Worm (Caenorhabditis elegans): ENCODE results near the gene T24B8.4.

T24B8.4 gene

DNA sequence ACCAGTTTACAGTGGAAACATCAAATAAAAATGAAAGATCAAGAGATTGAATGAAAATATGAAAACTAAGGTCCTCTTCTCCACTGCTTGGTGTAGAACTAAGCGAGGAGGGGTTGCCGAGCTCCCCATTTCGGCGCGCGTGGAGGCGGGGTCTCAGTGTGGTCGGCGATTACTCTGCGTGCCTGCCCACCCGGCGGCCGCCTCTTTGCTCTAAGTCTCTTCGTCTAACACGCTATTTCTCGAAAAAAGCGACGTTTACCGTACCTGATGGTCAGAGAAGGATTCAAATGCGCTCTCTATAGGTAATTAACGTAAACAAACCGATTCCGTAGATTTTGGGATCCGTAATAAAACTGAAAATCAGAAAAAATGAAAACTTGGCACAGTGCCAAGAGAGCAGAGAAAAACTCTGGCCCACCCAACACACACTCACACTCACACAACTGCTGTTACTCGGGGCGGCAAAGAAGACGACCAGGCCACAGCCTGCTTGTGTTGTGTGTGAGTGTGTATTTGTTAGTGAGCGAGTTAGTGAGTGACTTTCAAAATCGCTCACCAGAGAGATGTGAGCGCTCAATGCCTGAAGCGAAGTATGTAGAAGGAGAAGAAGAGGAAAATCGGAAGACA lies 9.0 kb downstream of the T24B8.4 start (continued):
- TF ChIP-seq pag-3 (tag; optimal IDR thresholded peaks at IDR 0.05; ENCODE audit: borderline replicate concordance, insufficient read depth) (no peak), egl-27 (tag; optimal IDR thresholded peaks at IDR 0.05) (no peak), irx-1 (tag; optimal IDR thresholded peaks at IDR 0.05) (peak; percentile 31), efl-3 (GFP tag; optimal IDR thresholded peaks at IDR 0.05) (no peak)

DNA sequence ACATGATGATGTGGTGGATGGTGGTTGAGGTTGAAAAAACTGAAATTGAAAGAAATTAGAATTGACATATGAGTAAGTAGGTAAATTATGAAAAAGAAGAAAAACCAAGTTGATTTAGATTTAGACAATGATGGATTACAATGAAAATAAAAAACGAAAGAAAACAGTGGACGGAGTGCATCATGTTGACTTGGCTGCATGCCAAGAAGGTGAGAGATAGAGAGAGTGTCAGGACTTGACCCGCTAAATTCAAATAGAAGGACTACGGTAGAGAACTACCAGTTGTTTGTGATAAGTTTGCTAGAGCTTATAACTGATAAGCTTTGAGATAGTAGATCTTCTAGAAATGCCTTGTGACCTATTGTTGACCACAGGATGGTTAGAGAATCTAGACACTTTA lies 9.5 kb downstream of the T24B8.4 start, which contains the start of gene T24B8.3:
T24B8.3 (minus strand) TSS at position 39 of the 400 bp plus-strand sequence.
- TF ChIP-seq unc-98 (GFP tag; IDR thresholded peaks at IDR 0.05) (no peak), unc-30 (tag; optimal IDR thresholded peaks at IDR 0.05) (no peak), nhr-71 (tag; optimal IDR thresholded peaks at IDR 0.05) (peak; percentile 48), ama-1 (optimal IDR thresholded peaks at IDR 0.05) (no peak), rnt-1 (tag; optimal IDR thresholded peaks at IDR 0.05) (peak; percentile 3), ets-5 (GFP tag; IDR thresholded peaks at IDR 0.05) (no peak), lin-13 (GFP tag; optimal IDR thresholded peaks at IDR 0.05) (peak; percentile 29), elt-3 (tag; optimal IDR thresholded peaks at IDR 0.05) (peak in 1 of 6 experiments; percentile 40), unc-130 (tag; optimal IDR thresholded peaks at IDR 0.05) (peak; percentile 45), egl-27 (tag; optimal IDR thresholded peaks at IDR 0.05) (no peak), nhr-90 (tag; optimal IDR thresholded peaks at IDR 0.05; ENCODE audit: poor library complexity) (peak; percentile 16), efl-1 (optimal IDR thresholded peaks at IDR 0.05) (peak in 1 of 2 experiments; percentile 33), efl-1 (GFP tag; optimal IDR thresholded peaks at IDR 0.05 in 1 of 2) (peak; percentile 43 to 95), elt-2 (tag; optimal IDR thresholded peaks at IDR 0.05) (peak; percentile 25), sptf-1 (tag; optimal IDR thresholded peaks at IDR 0.05) (no peak), nhr-20 (tag; optimal IDR thresholded peaks at IDR 0.05) (peak; percentile 48), lin-35 (GFP tag; optimal IDR thresholded peaks at IDR 0.05) (peak; percentile 12 to 58), nhr-85 (tag) (peak; percentile 83), nhr-19 (GFP tag; conservative IDR thresholded peaks at IDR 0.05) (peak; percentile 43; the same call in 1 of the 2 replicates), nhr-237 (tag; optimal IDR thresholded peaks at IDR 0.05) (no peak), mep-1 (tag; optimal IDR thresholded peaks at IDR 0.05) (peak; percentile 54), dpl-1 (GFP tag; optimal IDR thresholded peaks at IDR 0.05) (peak in 2 of 3 experiments; percentile 40 to 45), ceh-63 (GFP tag; optimal IDR thresholded peaks at IDR 0.05) (no peak), lir-3 (tag; optimal IDR thresholded peaks at IDR 0.05; ENCODE audit: poor library complexity) (peak; percentile 10), nhr-76 (tag; optimal IDR thresholded peaks at IDR 0.05) (no peak), lsy-2 (tag; optimal IDR thresholded peaks at IDR 0.05) (peak; percentile 42 to 77), ceh-90 (tag; optimal IDR thresholded peaks at IDR 0.05) (no peak), C16A3.4 (tag; optimal IDR thresholded peaks at IDR 0.05) (peak; percentile 40), lin-14 (GFP tag; optimal IDR thresholded peaks at IDR 0.05) (peak; percentile 19), blmp-1 (tag; optimal IDR thresholded peaks at IDR 0.05) (peak; percentile 49), alr-1 (tag; optimal IDR thresholded peaks at IDR 0.05; ENCODE audit: borderline replicate concordance) (no peak), sox-4 (tag; optimal IDR thresholded peaks at IDR 0.05) (no peak)

DNA sequence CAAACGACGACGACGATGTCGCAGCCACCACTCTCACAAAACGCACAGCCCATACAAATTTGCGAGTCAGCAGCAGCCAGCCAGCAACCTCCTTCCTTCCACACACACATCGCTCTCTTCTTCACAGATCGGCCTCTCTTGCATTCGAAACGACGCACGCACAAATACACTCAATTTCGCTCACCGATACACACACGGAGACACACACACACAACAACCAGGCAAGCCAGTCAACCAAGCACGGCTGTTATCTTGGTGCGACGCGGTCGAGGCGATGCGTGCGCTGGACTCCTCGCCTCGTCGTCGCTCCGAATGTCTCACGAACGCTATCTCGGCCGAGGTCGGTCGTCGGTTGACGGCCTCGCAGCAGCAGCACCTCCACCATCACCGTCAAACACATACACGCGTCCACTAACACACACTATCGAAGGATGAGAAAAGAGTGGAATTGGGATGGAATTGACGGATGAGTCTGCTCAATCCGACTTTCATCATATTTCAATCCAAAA lies 10.3 kb downstream of the T24B8.4 start:
- TF ChIP-seq lin-35 (GFP tag; optimal IDR thresholded peaks at IDR 0.05) (peak; percentile 73 to 86), hpl-2 (GFP tag; optimal IDR thresholded peaks at IDR 0.05) (no peak), sup-37 (GFP tag; optimal IDR thresholded peaks at IDR 0.05) (no peak), pag-3 (tag; optimal IDR thresholded peaks at IDR 0.05; ENCODE audit: borderline replicate concordance, insufficient read depth) (no peak), fkh-4 (tag; optimal IDR thresholded peaks at IDR 0.05; ENCODE audit: borderline replicate concordance) (no peak), zag-1 (tag; optimal IDR thresholded peaks at IDR 0.05) (no peak), Y116A8C.19 (tag; optimal IDR thresholded peaks at IDR 0.05; ENCODE audit: borderline replicate concordance) (no peak), lin-15B (tag; optimal IDR thresholded peaks at IDR 0.05) (peak; percentile 68), unc-62 (GFP tag; optimal IDR thresholded peaks at IDR 0.05) (no peak), isw-1 (GFP tag; IDR thresholded peaks at IDR 0.05) (peak; percentile 54), ztf-11 (tag; optimal IDR thresholded peaks at IDR 0.05) (peak in 1 of 2 experiments; percentile 83), nhr-77 (tag; optimal IDR thresholded peaks at IDR 0.05) (peak; percentile 90), lin-13 (GFP tag; optimal IDR thresholded peaks at IDR 0.05) (peak; percentile 92), ceh-63 (GFP tag; optimal IDR thresholded peaks at IDR 0.05) (no peak), nhr-20 (tag; optimal IDR thresholded peaks at IDR 0.05) (peak; percentile 90), vab-15 (tag; optimal IDR thresholded peaks at IDR 0.05) (no peak), efl-3 (GFP tag; optimal IDR thresholded peaks at IDR 0.05) (no peak), tbx-2 (tag; optimal IDR thresholded peaks at IDR 0.05) (peak; percentile 86), unc-30 (tag; optimal IDR thresholded peaks at IDR 0.05) (no peak), C04F5.9 (tag; optimal IDR thresholded peaks at IDR 0.05) (peak; percentile 39), elt-2 (tag; optimal IDR thresholded peaks at IDR 0.05) (peak; percentile 53)

Measured in whole organism, L1 larva.